Fruit fly (Drosophila melanogaster) whole organism, embryonic: ENCODE measurements around the gene Nmdar1.
A peak's percentile ranks its signal among the peaks of the same experiment; 100 is the strongest.

Experiments
- Adf1 ChIP-seq: fragments of 200-800 bp; sonication (Bioruptor generic); IDR thresholded peaks from 2 replicates; pipeline ENCODE4 v1.3.6; 2022; ENCODE audit warnings: missing biosample characterization, missing genetic modification characterization
- Antp ChIP-seq: fragments of 200-800 bp; sonication (Bioruptor generic); optimal IDR thresholded peaks from 3 replicates; lab custom pipeline; 2016; ENCODE audit warnings: missing biosample characterization, missing genetic modification characterization
- Asciz ChIP-seq: fragments of 200-800 bp; sonication (Bioruptor generic); optimal IDR thresholded peaks from 2 replicates; lab custom pipeline; 2017; ENCODE audit warnings: missing biosample characterization, mild to moderate bottlenecking, missing genetic modification characterization, missing genetic modification reagents
- C15 ChIP-seq: fragments of 200-800 bp; sonication (Bioruptor generic); IDR thresholded peaks from 3 replicates; pipeline ENCODE4 v1.3.6; 2022; ENCODE audit warnings: missing biosample characterization, missing genetic modification characterization
- CG10147 ChIP-seq: fragments of 200-800 bp; sonication (Bioruptor generic); optimal IDR thresholded peaks from 2 replicates; lab custom pipeline; 2019; ENCODE audit warnings: missing biosample characterization, mild to moderate bottlenecking, missing genetic modification characterization, moderate library complexity
- CG1024 ChIP-seq: fragments of 200-800 bp; sonication (Bioruptor generic); IDR thresholded peaks from 2 replicates; pipeline ENCODE4 v1.3.6; 2022; ENCODE audit warnings: missing biosample characterization, missing genetic modification characterization
- CG10654 ChIP-seq: fragments of 200-800 bp; sonication (Bioruptor generic); optimal IDR thresholded peaks from 2 replicates; lab custom pipeline; 2016; ENCODE audit warnings: missing biosample characterization, missing genetic modification characterization
- CG15011 ChIP-seq: fragments of 200-800 bp; sonication (Bioruptor generic); optimal IDR thresholded peaks from 3 replicates; lab custom pipeline; 2018; ENCODE audit warnings: missing biosample characterization, mild to moderate bottlenecking, missing genetic modification characterization
- CG1602 ChIP-seq: fragments of 200-800 bp; sonication (Bioruptor generic); optimal IDR thresholded peaks from 3 replicates; lab custom pipeline; 2016; ENCODE audit warnings: missing biosample characterization, missing genetic modification characterization
- CG17361 ChIP-seq: fragments of 200-800 bp; sonication (Bioruptor generic); IDR thresholded peaks from 3 replicates; pipeline ENCODE4 v1.3.6; 2022; ENCODE audit warnings: missing biosample characterization, missing genetic modification characterization
- CG1792 ChIP-seq: fragments of 200-800 bp; sonication (Bioruptor generic); optimal IDR thresholded peaks from 2 replicates; lab custom pipeline; 2016; ENCODE audit warnings: missing biosample characterization, missing genetic modification characterization
- CG2712 ChIP-seq: fragments of 200-800 bp; optimal IDR thresholded peaks from 3 replicates; lab custom pipeline; 2019; ENCODE audit warnings: missing biosample characterization, mild to moderate bottlenecking, missing genetic modification characterization, moderate library complexity
- CG33213 ChIP-seq: fragments of 200-800 bp; sonication (Bioruptor generic); optimal IDR thresholded peaks from 3 replicates; lab custom pipeline; 2016; ENCODE audit warnings: missing biosample characterization, missing genetic modification characterization
- CG34376 ChIP-seq: fragments of 200-800 bp; sonication (Bioruptor generic); optimal IDR thresholded peaks from 2 replicates; lab custom pipeline; 2018; ENCODE audit warnings: missing biosample characterization, mild to moderate bottlenecking, missing genetic modification characterization
- CG3838 ChIP-seq: fragments of 200-800 bp; sonication (Bioruptor generic); optimal IDR thresholded peaks from 3 replicates; lab custom pipeline; 2016; ENCODE audit warnings: missing biosample characterization, missing genetic modification characterization
- CG6765 ChIP-seq: fragments of 200-800 bp; sonication (Bioruptor generic); optimal IDR thresholded peaks from 3 replicates; lab custom pipeline; 2017; ENCODE audit warnings: missing biosample characterization, mild to moderate bottlenecking, missing genetic modification characterization
- CG6791 ChIP-seq: fragments of 200-800 bp; sonication (Bioruptor generic); IDR thresholded peaks from 3 replicates; pipeline ENCODE4 v1.3.6; 2022; ENCODE audit warnings: missing biosample characterization, missing genetic modification characterization; ENCODE audit not compliant: partially characterized antibody
- CG7271 ChIP-seq: fragments of 200-800 bp; sonication (Bioruptor generic); optimal IDR thresholded peaks from 2 replicates; lab custom pipeline; 2018; ENCODE audit warnings: missing biosample characterization, mild to moderate bottlenecking, missing genetic modification characterization, moderate library complexity
- CG7372 ChIP-seq: fragments of 200-800 bp; sonication (Bioruptor generic); IDR thresholded peaks from 2 replicates; pipeline ENCODE4 v1.3.6; 2022; ENCODE audit warnings: missing biosample characterization, missing genetic modification characterization
- CG7987 ChIP-seq: fragments of 200-800 bp; sonication (Bioruptor generic); optimal IDR thresholded peaks from 2 replicates; lab custom pipeline; 2018; ENCODE audit warnings: missing biosample characterization, mild to moderate bottlenecking, missing genetic modification characterization, moderate library complexity
- CG8290 ChIP-seq, 3 experiments: fragments of 200-800 bp; sonication (Bioruptor generic); optimal IDR thresholded peaks; 2 replicates each; lab custom pipeline; 2016 to 2019; ENCODE audit warnings: missing biosample characterization in 3 of 3, missing genetic modification characterization in 3 of 3, mild to moderate bottlenecking in 2 of 3, moderate library complexity in 1 of 3
- CTCF ChIP-seq: fragments of 200-800 bp; sonication (Bioruptor generic); optimal IDR thresholded peaks from 2 replicates; lab custom pipeline; 2017; ENCODE audit warnings: missing biosample characterization, mild to moderate bottlenecking, missing genetic modification characterization, moderate library complexity
- CkIIα-i1 ChIP-seq: fragments of 200-800 bp; sonication (Bioruptor generic); IDR thresholded peaks from 2 replicates; pipeline ENCODE4 v1.3.6; 2022; ENCODE audit warnings: missing biosample characterization, missing genetic modification characterization
- Dp ChIP-seq: fragments of 200-800 bp; sonication (Bioruptor generic); optimal IDR thresholded peaks from 2 replicates; lab custom pipeline; 2018; ENCODE audit warnings: missing biosample characterization, mild to moderate bottlenecking, missing genetic modification characterization, moderate library complexity
- HLH3B ChIP-seq: fragments of 200-800 bp; sonication (Bioruptor generic); IDR thresholded peaks from 2 replicates; pipeline ENCODE4 v1.3.6; 2022; ENCODE audit warnings: missing biosample characterization, missing genetic modification characterization
- HLHmδ ChIP-seq: fragments of 200-800 bp; sonication (Bioruptor generic); optimal IDR thresholded peaks from 2 replicates; lab custom pipeline; 2018; ENCODE audit warnings: missing biosample characterization, mild to moderate bottlenecking, missing genetic modification characterization, moderate library complexity
- Opbp ChIP-seq: fragments of 200-800 bp; sonication (Bioruptor generic); IDR thresholded peaks from 3 replicates; pipeline ENCODE4 v1.3.6; 2022; ENCODE audit warnings: missing biosample characterization, missing genetic modification characterization; ENCODE audit not compliant: partially characterized antibody
- Optix ChIP-seq: fragments of 200-800 bp; sonication (Bioruptor generic); IDR thresholded peaks from 3 replicates; pipeline ENCODE4 v1.3.6; 2022; ENCODE audit warnings: missing biosample characterization, missing genetic modification characterization
- Side ChIP-seq: fragments of 200-800 bp; sonication (Bioruptor generic); optimal IDR thresholded peaks from 2 replicates; lab custom pipeline; 2016; ENCODE audit warnings: missing biosample characterization, missing genetic modification characterization
- Tbp ChIP-seq: fragments of >200 bp; optimal IDR thresholded peaks from 2 replicates; lab custom pipeline; 2018; ENCODE audit warnings: missing biosample characterization, missing genetic modification characterization
- abd-A ChIP-seq: fragments of 200-800 bp; sonication (Bioruptor generic); optimal IDR thresholded peaks from 3 replicates; lab custom pipeline; 2019; ENCODE audit warnings: missing biosample characterization, mild to moderate bottlenecking, missing genetic modification characterization, moderate library complexity
- ap ChIP-seq: fragments of 200-800 bp; sonication (Bioruptor generic); IDR thresholded peaks from 2 replicates; pipeline ENCODE4 v1.3.6; 2022; ENCODE audit warnings: missing biosample characterization, missing genetic modification characterization
- ara ChIP-seq: fragments of 200-800 bp; sonication (Bioruptor generic); IDR thresholded peaks from 2 replicates; pipeline ENCODE4 v1.3.6; 2022; ENCODE audit warnings: missing biosample characterization, missing genetic modification characterization
- az2 ChIP-seq: fragments of 200-800 bp; sonication (Bioruptor generic); optimal IDR thresholded peaks from 3 replicates; lab custom pipeline; 2016; ENCODE audit warnings: missing biosample characterization, missing genetic modification characterization
- crol ChIP-seq: fragments of 200-800 bp; sonication (Bioruptor generic); IDR thresholded peaks from 2 replicates; pipeline ENCODE4 v1.3.6; 2022; ENCODE audit warnings: missing biosample characterization, missing genetic modification characterization
- ems ChIP-seq: fragments of 200-800 bp; sonication (Bioruptor generic); optimal IDR thresholded peaks from 3 replicates; lab custom pipeline; 2016; ENCODE audit warnings: missing biosample characterization, missing genetic modification characterization
- ewg ChIP-seq: fragments of 200-800 bp; sonication (Bioruptor generic); optimal IDR thresholded peaks from 3 replicates; lab custom pipeline; 2017; ENCODE audit warnings: mild to moderate bottlenecking, missing biosample characterization, missing genetic modification reagents, missing genetic modification characterization
- gce ChIP-seq: fragments of 200-800 bp; sonication (Bioruptor generic); IDR thresholded peaks from 3 replicates; pipeline ENCODE4 v1.3.6; 2022; ENCODE audit warnings: missing biosample characterization, missing genetic modification characterization
- hth ChIP-seq: fragments of >200 bp; optimal IDR thresholded peaks from 2 replicates; lab custom pipeline; 2017; ENCODE audit warnings: inconsistent platforms
- lab ChIP-seq: fragments of 200-800 bp; sonication (Bioruptor generic); optimal IDR thresholded peaks from 3 replicates; lab custom pipeline; 2017; ENCODE audit warnings: missing biosample characterization, missing genetic modification characterization, mild to moderate bottlenecking, moderate library complexity, missing genetic modification reagents
- mld ChIP-seq: fragments of 200-800 bp; sonication (Bioruptor generic); IDR thresholded peaks from 3 replicates; pipeline ENCODE4 v1.3.6; 2022; ENCODE audit warnings: missing biosample characterization, missing genetic modification characterization; ENCODE audit not compliant: partially characterized antibody
- nerfin-1 ChIP-seq: fragments of 200-800 bp; sonication (Bioruptor generic); optimal IDR thresholded peaks from 3 replicates; lab custom pipeline; 2019; ENCODE audit warnings: missing biosample characterization, mild to moderate bottlenecking, missing genetic modification characterization, moderate library complexity
- pros ChIP-seq: fragments of 200-800 bp; sonication (Bioruptor generic); optimal IDR thresholded peaks from 3 replicates; lab custom pipeline; 2019; ENCODE audit warnings: missing biosample characterization, mild to moderate bottlenecking, missing genetic modification characterization, moderate library complexity
- run ChIP-seq: fragments of 200-800 bp; sonication (Bioruptor generic); optimal IDR thresholded peaks from 3 replicates; lab custom pipeline; 2018; ENCODE audit warnings: missing biosample characterization, mild to moderate bottlenecking, missing genetic modification characterization
- slp2 ChIP-seq: fragments of 200-800 bp; sonication (Bioruptor generic); optimal IDR thresholded peaks from 2 replicates; lab custom pipeline; 2016; ENCODE audit warnings: missing biosample characterization, missing genetic modification characterization
- sna ChIP-seq: fragments of 200-800 bp; sonication (Bioruptor generic); IDR thresholded peaks from 2 replicates; pipeline ENCODE4 v1.3.6; 2022; ENCODE audit warnings: missing biosample characterization, missing genetic modification characterization; ENCODE audit not compliant: partially characterized antibody
- sob ChIP-seq: fragments of 200-800 bp; sonication (Bioruptor generic); IDR thresholded peaks from 2 replicates; pipeline ENCODE4 v1.3.6; 2022; ENCODE audit warnings: missing biosample characterization, missing genetic modification characterization
- tgo ChIP-seq: fragments of 200-800 bp; sonication (Bioruptor generic); IDR thresholded peaks from 3 replicates; pipeline ENCODE4 v1.3.6; 2022; ENCODE audit warnings: missing biosample characterization, missing genetic modification characterization
- tll ChIP-seq, 2 experiments: fragments of 200-800 bp in 1 of 2; fragments of >200 bp in 1 of 2; sonication (Bioruptor generic) in 1 of 2; optimal IDR thresholded peaks; 2 replicates each; lab custom pipeline; 2017 to 2019; ENCODE audit warnings: missing biosample characterization in 2 of 2, missing genetic modification characterization in 2 of 2, mild to moderate bottlenecking in 1 of 2, moderate library complexity in 1 of 2
- twi ChIP-seq: fragments of 200-800 bp; optimal IDR thresholded peaks from 2 replicates; lab custom pipeline; 2019; ENCODE audit warnings: missing biosample characterization, mild to moderate bottlenecking, missing genetic modification characterization, moderate library complexity
- tx ChIP-seq: fragments of 200-800 bp; sonication (Bioruptor generic); optimal IDR thresholded peaks from 2 replicates; lab custom pipeline; 2016; ENCODE audit warnings: missing biosample characterization, missing genetic modification characterization

The Nmdar1 gene

dm6 chr3R:5474551-5474950 is 48.6 kb downstream of the Nmdar1 start, which contains the start of the genes CG45100, HDAC3 and Hcs (continued):
- peak; percentile 33 for TF ChIP-seq tx
- no peak for TF ChIP-seq abd-A (tag; lab: Kevin White, UChicago)
- TF ChIP-seq CG17361: no peak; the same call in 2 of the 3 replicates
- TF ChIP-seq CkIIα-i1: no peak
- TF ChIP-seq HLHmδ (GFP tag; lab: Kevin White, UChicago): no peak
- no peak for TF ChIP-seq CG7271
- TF ChIP-seq ewg (GFP tag; lab: Kevin White, UChicago): peak; percentile 71
- no peak for TF ChIP-seq pros
- peak in 1 of 2 experiments; percentile 76 for TF ChIP-seq tll (GFP tag; optimal IDR thresholded peaks at IDR 0.05; lab: Kevin White, UChicago)
- no peak for TF ChIP-seq CG7987 (GFP tag; lab: Kevin White, UChicago)
- no peak for TF ChIP-seq twi (tag; lab: Kevin White, UChicago)
- TF ChIP-seq CG3838 (GFP tag; lab: Kevin White, UChicago): no peak
- TF ChIP-seq ara (GFP tag; lab: Robert Waterston, UW): no peak
- TF ChIP-seq nerfin-1: no peak
- no peak for TF ChIP-seq CG2712 (tag; lab: Kevin White, UChicago)
- no peak for TF ChIP-seq CG10147 (GFP tag; lab: Kevin White, UChicago)
- TF ChIP-seq hth (lab: Kevin White, UChicago): no peak
- no peak for TF ChIP-seq CTCF
- TF ChIP-seq ap (GFP tag; lab: Robert Waterston, UW): no peak
- TF ChIP-seq Tbp (GFP tag; lab: Kevin White, UChicago): peak; percentile 52
- TF ChIP-seq tgo: peak; percentile 20; the same call in 1 of the 3 replicates
- TF ChIP-seq Antp (GFP tag; lab: Kevin White, UChicago): peak; percentile 46
- peak; percentile 28; the same call in 1 of the 2 replicates for TF ChIP-seq Adf1 (GFP tag; lab: Robert Waterston, UW)
- no peak for TF ChIP-seq crol (GFP tag; lab: Robert Waterston, UW)
- no peak for TF ChIP-seq CG15011 (GFP tag; lab: Kevin White, UChicago)
- TF ChIP-seq Optix (GFP tag; lab: Robert Waterston, UW): no peak
- TF ChIP-seq gce (GFP tag; lab: Robert Waterston, UW): no peak
- peak; percentile 59 for TF ChIP-seq CG34376 (GFP tag; lab: Kevin White, UChicago)
- TF ChIP-seq Asciz (GFP tag; lab: Kevin White, UChicago): no peak
- peak; percentile 85 for TF ChIP-seq CG6791
- TF ChIP-seq lab: no peak
- no peak for TF ChIP-seq CG1024 (GFP tag; lab: Robert Waterston, UW)
- no peak for TF ChIP-seq HLH3B
- TF ChIP-seq CG10654 (GFP tag; lab: Kevin White, UChicago): peak; percentile 2
- TF ChIP-seq CG1792 (GFP tag; lab: Kevin White, UChicago): no peak
- TF ChIP-seq sna (GFP tag; lab: Robert Waterston, UW): peak; percentile 84
- TF ChIP-seq Side (GFP tag; lab: Kevin White, UChicago): peak; percentile 28
- TF ChIP-seq mld (GFP tag; lab: Robert Waterston, UW): no peak; the same call in 2 of the 3 replicates
- peak; percentile 50 for TF ChIP-seq ems
- peak; percentile 11 for TF ChIP-seq az2
- TF ChIP-seq C15 (GFP tag; lab: Robert Waterston, UW): no peak
- peak; percentile 61 for TF ChIP-seq CG33213
- peak; percentile 20 for TF ChIP-seq slp2 (GFP tag; lab: Kevin White, UChicago)
- no peak; the same call in 1 of the 2 replicates for TF ChIP-seq CG7372 (GFP tag; lab: Robert Waterston, UW)
- peak; percentile 22 for TF ChIP-seq Dp (GFP tag; lab: Kevin White, UChicago)
- no peak for TF ChIP-seq run (tag; lab: Kevin White, UChicago)
- TF ChIP-seq Opbp (GFP tag; lab: Robert Waterston, UW): peak; percentile 85
- TF ChIP-seq CG1602: peak; percentile 2
- peak; percentile 60 for TF ChIP-seq CG8290 (GFP tag; optimal IDR thresholded peaks at IDR 0.05; lab: Kevin White, UChicago)
- no peak for TF ChIP-seq CG8290 (tag; optimal IDR thresholded peaks at IDR 0.05; lab: Kevin White, UChicago)
- TF ChIP-seq sob (GFP tag; lab: Robert Waterston, UW): peak; percentile 54; the same call in 1 of the 2 replicates
- TF ChIP-seq CG6765 (GFP tag; lab: Kevin White, UChicago): no peak
